Worm (Caenorhabditis elegans) whole organism, mixed stage, embryonic: ENCODE measurements around the gene madf-1.

ENCODE experiments used
- bed-3 ChIP-seq: fragments of 200-800 bp; sonication (Bioruptor generic); optimal IDR thresholded peaks from 3 replicates; lab custom pipeline; 2018; ENCODE audit warnings: mild to moderate bottlenecking, missing genetic modification characterization, moderate library complexity, missing compliant biosample characterization
- blmp-1 ChIP-seq: fragments of 150-350 bp; optimal IDR thresholded peaks from 2 replicates; lab custom pipeline; 2014; ENCODE audit warnings: missing biosample characterization, missing genetic modification characterization
- ceh-39 ChIP-seq: fragments of 150-350 bp; optimal IDR thresholded peaks from 2 replicates; lab custom pipeline; 2014; ENCODE audit warnings: missing biosample characterization, missing genetic modification characterization
- ces-1 ChIP-seq: fragments of 150-350 bp; optimal IDR thresholded peaks from 2 replicates; lab custom pipeline; 2014; ENCODE audit warnings: missing biosample characterization, missing genetic modification reagents, missing genetic modification characterization
- cnd-1 ChIP-seq: fragments of 200-800 bp; sonication (Bioruptor generic); optimal IDR thresholded peaks from 2 replicates; lab custom pipeline; 2018; ENCODE audit warnings: mild to moderate bottlenecking, missing genetic modification characterization, missing compliant biosample characterization
- drap-1 ChIP-seq: fragments of 200-800 bp; sonication (Bioruptor generic); optimal IDR thresholded peaks from 3 replicates; lab custom pipeline; 2018; ENCODE audit warnings: mild to moderate bottlenecking, missing genetic modification characterization, missing compliant biosample characterization
- elt-1 ChIP-seq: sonication (generic microtip); optimal IDR thresholded peaks from 2 replicates; lab custom pipeline; 2017; ENCODE audit warnings: missing genetic modification characterization, mild to moderate bottlenecking, missing compliant biosample characterization, antibody characterized with exemption, moderate library complexity, borderline replicate concordance; ENCODE audit not compliant: insufficient read depth
- elt-3 ChIP-seq: fragments of 150-350 bp; optimal IDR thresholded peaks from 2 replicates; lab custom pipeline; 2014; ENCODE audit warnings: missing biosample characterization, missing genetic modification characterization
- flh-1 ChIP-seq: fragments of 200-800 bp; sonication (Bioruptor generic); optimal IDR thresholded peaks from 2 replicates; lab custom pipeline; 2018; ENCODE audit warnings: mild to moderate bottlenecking, missing genetic modification characterization, moderate library complexity, missing compliant biosample characterization
- ham-2 ChIP-seq: fragments of 200-800 bp; sonication (Bioruptor generic); optimal IDR thresholded peaks from 2 replicates; lab custom pipeline; 2018; ENCODE audit warnings: mild to moderate bottlenecking, missing genetic modification characterization, missing compliant biosample characterization
- hlh-1 ChIP-seq: fragments of 150-350 bp; optimal IDR thresholded peaks from 2 replicates; lab custom pipeline; 2014; ENCODE audit warnings: missing biosample characterization, missing genetic modification reagents, missing genetic modification characterization
- lin-13 ChIP-seq: fragments of 150-350 bp; optimal IDR thresholded peaks from 2 replicates; lab custom pipeline; 2014; ENCODE audit warnings: missing biosample characterization, missing genetic modification characterization
- lin-32 ChIP-seq: fragments of 200-800 bp; sonication (Bioruptor generic); optimal IDR thresholded peaks from 2 replicates; lab custom pipeline; 2018; ENCODE audit warnings: mild to moderate bottlenecking, missing genetic modification characterization, missing compliant biosample characterization
- lsy-2 ChIP-seq: fragments of 150-350 bp; optimal IDR thresholded peaks from 2 replicates; lab custom pipeline; 2014; ENCODE audit warnings: missing biosample characterization, missing genetic modification characterization
- mab-5 ChIP-seq: fragments of 150-350 bp; optimal IDR thresholded peaks from 2 replicates; lab custom pipeline; 2014; ENCODE audit warnings: missing biosample characterization, missing genetic modification characterization
- mep-1 ChIP-seq: fragments of 150-350 bp; optimal IDR thresholded peaks from 2 replicates; lab custom pipeline; 2017; ENCODE audit warnings: missing biosample characterization, missing genetic modification reagents, missing genetic modification characterization, inconsistent platforms
- mls-2 ChIP-seq: sonication (generic microtip); optimal IDR thresholded peaks from 2 replicates; lab custom pipeline; 2016; ENCODE audit warnings: mild to moderate bottlenecking, missing genetic modification characterization, moderate library complexity, missing compliant biosample characterization
- nhr-12 ChIP-seq: fragments of 150-350 bp; optimal IDR thresholded peaks from 2 replicates; lab custom pipeline; 2014; ENCODE audit warnings: missing biosample characterization, missing genetic modification characterization
- nhr-2 ChIP-seq: fragments of 150-350 bp; optimal IDR thresholded peaks from 2 replicates; lab custom pipeline; 2014; ENCODE audit warnings: missing biosample characterization, missing genetic modification characterization
- nhr-237 ChIP-seq: fragments of 150-350 bp; optimal IDR thresholded peaks from 2 replicates; lab custom pipeline; 2014; ENCODE audit warnings: missing biosample characterization, missing genetic modification characterization
- nhr-76 ChIP-seq: sonication (generic microtip); optimal IDR thresholded peaks from 2 replicates; lab custom pipeline; 2017; ENCODE audit warnings: missing biosample characterization, missing genetic modification characterization
- pha-4 ChIP-seq: fragments of 150-350 bp; optimal IDR thresholded peaks from 2 replicates; lab custom pipeline; 2018; ENCODE audit warnings: missing biosample characterization, missing genetic modification reagents, missing genetic modification characterization
- sem-2 ChIP-seq: fragments of 200-800 bp; sonication (Bioruptor generic); optimal IDR thresholded peaks from 2 replicates; lab custom pipeline; 2018; ENCODE audit warnings: mild to moderate bottlenecking, missing genetic modification characterization, missing compliant biosample characterization
- snpc-4 ChIP-seq: fragments of 150-350 bp; optimal IDR thresholded peaks from 2 replicates; lab custom pipeline; 2014; ENCODE audit warnings: missing biosample characterization, missing genetic modification characterization
- sptf-1 ChIP-seq: sonication (generic microtip); optimal IDR thresholded peaks from 2 replicates; lab custom pipeline; 2017; ENCODE audit warnings: mild to moderate bottlenecking, missing genetic modification characterization, moderate library complexity, missing compliant biosample characterization
- tbx-8 ChIP-seq: fragments of 200-800 bp; sonication (Bioruptor generic); optimal IDR thresholded peaks from 2 replicates; lab custom pipeline; 2018; ENCODE audit warnings: mild to moderate bottlenecking, missing genetic modification characterization, moderate library complexity, missing compliant biosample characterization
- unc-120 ChIP-seq: sonication (generic microtip); optimal IDR thresholded peaks from 2 replicates; lab custom pipeline; 2017; ENCODE audit warnings: missing genetic modification characterization, missing compliant biosample characterization; ENCODE audit not compliant: poor library complexity, severe bottlenecking
- unc-39 ChIP-seq: fragments of 150-350 bp; optimal IDR thresholded peaks from 2 replicates; lab custom pipeline; 2014; ENCODE audit warnings: missing biosample characterization, missing genetic modification characterization
- unc-62 ChIP-seq: fragments of 150-350 bp; optimal IDR thresholded peaks from 2 replicates; lab custom pipeline; 2014; ENCODE audit warnings: missing biosample characterization, missing genetic modification reagents, missing genetic modification characterization
- zip-8 ChIP-seq: fragments of 150-350 bp; optimal IDR thresholded peaks from 2 replicates; lab custom pipeline; 2014; ENCODE audit warnings: missing biosample characterization, missing genetic modification characterization
- ztf-11 ChIP-seq: fragments of 150-350 bp; optimal IDR thresholded peaks from 2 replicates; lab custom pipeline; 2014; ENCODE audit warnings: missing biosample characterization, missing genetic modification characterization

Gene madf-1

ce11 chrIV:842630-843029 is 10.9 kb upstream of the madf-1 start (continued):
- TF ChIP-seq mab-5 (tag; lab: Kevin White, UChicago), result no peak

- no peak for TF ChIP-seq lin-32 (GFP tag; lab: Kevin White, UChicago)
- TF ChIP-seq hlh-1 (tag; lab: Kevin White, UChicago), result no peak
- no peak for TF ChIP-seq zip-8 (tag; lab: Kevin White, UChicago)
- no peak for TF ChIP-seq blmp-1 (tag; lab: Kevin White, UChicago)
- TF ChIP-seq elt-1 (tag; lab: Kevin White, UChicago), result no peak
These were observed 10.4 kb upstream of the madf-1 start, which contains the start of gene Y55F3BR.6 for ce11 chrIV:842095-842494. Gene Y55F3BR.6 (minus strand): TSS chrIV:842126.

ce11 chrIV:833517-833916 is 1.8 kb upstream of the madf-1 start:
- TF ChIP-seq ham-2 (GFP tag; lab: Kevin White, UChicago), result no peak
- TF ChIP-seq ces-1 (GFP tag; lab: Kevin White, UChicago), result peak; percentile 37
- peak; percentile 84 for TF ChIP-seq blmp-1 (tag; lab: Kevin White, UChicago)

ce11 chrIV:830262-830960 is 1.3 kb downstream of the madf-1 start:
- TF ChIP-seq lsy-2 (tag; lab: Kevin White, UChicago), result no peak
- no peak for TF ChIP-seq unc-39 (tag; lab: Kevin White, UChicago)
- no peak for TF ChIP-seq nhr-2 (tag; lab: Kevin White, UChicago)

ce11 chrIV:829691-830090 is 2.0 kb downstream of the madf-1 start:
- TF ChIP-seq drap-1 (no peak), lin-32 (GFP tag; lab: Kevin White, UChicago) (no peak), cnd-1 (tag; lab: Kevin White, UChicago) (no peak), elt-3 (tag; lab: Kevin White, UChicago) (no peak), ztf-11 (tag; lab: Kevin White, UChicago) (no peak), lin-13 (tag; lab: Kevin White, UChicago) (no peak), nhr-12 (tag; lab: Kevin White, UChicago) (no peak), mab-5 (tag; lab: Kevin White, UChicago) (no peak), sem-2 (GFP tag; lab: Kevin White, UChicago) (no peak), mls-2 (no peak), snpc-4 (tag; lab: Kevin White, UChicago) (no peak), nhr-76 (tag; lab: Kevin White, UChicago) (no peak), pha-4 (no peak), mep-1 (no peak), nhr-237 (tag; lab: Kevin White, UChicago) (no peak), flh-1 (GFP tag; lab: Kevin White, UChicago) (no peak), ces-1 (GFP tag; lab: Kevin White, UChicago) (no peak), unc-62 (no peak), elt-1 (tag; lab: Kevin White, UChicago) (no peak)
- TF ChIP-seq, all 35 proteins: peak for 0

ce11 chrIV:829107-829506 is 2.6 kb downstream of the madf-1 start:
- no peak for TF ChIP-seq unc-62
- no peak for TF ChIP-seq lin-13 (tag; lab: Kevin White, UChicago)
- no peak for TF ChIP-seq flh-1 (GFP tag; lab: Kevin White, UChicago)
- TF ChIP-seq lin-32 (GFP tag; lab: Kevin White, UChicago), result no peak
- TF ChIP-seq sptf-1 (tag; lab: Kevin White, UChicago), result no peak
- TF ChIP-seq snpc-4 (tag; lab: Kevin White, UChicago), result no peak

- TF ChIP-seq mls-2 (no peak), ceh-39 (tag; lab: Kevin White, UChicago) (peak; percentile 71), cnd-1 (tag; lab: Kevin White, UChicago) (no peak), unc-39 (tag; lab: Kevin White, UChicago) (no peak), unc-120 (tag; lab: Kevin White, UChicago) (peak; percentile 10), zip-8 (tag; lab: Kevin White, UChicago) (no peak), lsy-2 (tag; lab: Kevin White, UChicago) (peak; percentile 65), nhr-2 (tag; lab: Kevin White, UChicago) (no peak), lin-32 (GFP tag; lab: Kevin White, UChicago) (no peak), tbx-8 (GFP tag; lab: Kevin White, UChicago) (no peak), sptf-1 (tag; lab: Kevin White, UChicago) (no peak), bed-3 (GFP tag; lab: Kevin White, UChicago) (no peak), blmp-1 (tag; lab: Kevin White, UChicago) (no peak), flh-1 (GFP tag; lab: Kevin White, UChicago) (no peak), pha-4 (peak; percentile 55), mep-1 (peak; percentile 65), unc-62 (peak; percentile 12), ham-2 (GFP tag; lab: Kevin White, UChicago) (peak; percentile 48), mab-5 (tag; lab: Kevin White, UChicago) (no peak), ces-1 (GFP tag; lab: Kevin White, UChicago) (peak; percentile 82), hlh-1 (tag; lab: Kevin White, UChicago) (peak; percentile 33), drap-1 (peak; percentile 9), lin-13 (tag; lab: Kevin White, UChicago) (peak; percentile 19), sem-2 (GFP tag; lab: Kevin White, UChicago) (no peak), elt-1 (tag; lab: Kevin White, UChicago) (no peak), nhr-237 (tag; lab: Kevin White, UChicago) (peak; percentile 11)
These were observed 3.3 kb downstream of the madf-1 start for ce11 chrIV:828427-828826.
